Worm (Caenorhabditis elegans) whole organism, L4 larva: ENCODE results near the gene Y77E11A.16.
"Not testable (repeated sequence)": the region's sequence is repeated elsewhere in the genome, so short reads cannot be mapped to it uniquely, and the experiment has no call there.

Experiments
- F26F4.8 ChIP-seq: fragments of 200-800 bp; sonication (Bioruptor generic); conservative IDR thresholded peaks from 2 replicates; pipeline ENCODE4 v1.3.6; 2022; ENCODE audit warnings: missing genetic modification characterization, missing compliant biosample characterization
- F37D6.2 ChIP-seq: sonication (generic microtip); optimal IDR thresholded peaks from 2 replicates; lab custom pipeline; 2016; ENCODE audit warnings: mild to moderate bottlenecking, missing genetic modification characterization, missing compliant biosample characterization
- R02D3.7 ChIP-seq: fragments of 150-350 bp; sonication (generic microtip); optimal IDR thresholded peaks from 3 replicates; lab custom pipeline; 2014; ENCODE audit warnings: missing biosample characterization, missing genetic modification characterization
- Y5F2A.4 ChIP-seq: fragments of 200-800 bp; sonication (Bioruptor generic); optimal IDR thresholded peaks from 2 replicates; lab custom pipeline; 2018; ENCODE audit warnings: mild to moderate bottlenecking, missing genetic modification characterization, missing compliant biosample characterization
- ZK337.2 ChIP-seq: fragments of 200-800 bp; sonication (Bioruptor generic); IDR thresholded peaks from 2 replicates; pipeline ENCODE4 v1.3.6; 2022; ENCODE audit warnings: missing genetic modification reagents, missing genetic modification characterization, missing compliant biosample characterization
- aha-1 ChIP-seq: fragments of 150-350 bp; peaks from one replicate; lab custom pipeline; 2014; ENCODE audit warnings: missing biosample characterization, missing genetic modification characterization
- aly-2 ChIP-seq: sonication (generic microtip); optimal IDR thresholded peaks from 2 replicates; lab custom pipeline; 2018; ENCODE audit warnings: missing biosample characterization, missing genetic modification characterization
- arid-1 ChIP-seq: fragments of 200-800 bp; sonication (Bioruptor generic); conservative IDR thresholded peaks from 2 replicates; pipeline ENCODE4 v1.3.6; 2022; ENCODE audit warnings: missing genetic modification reagents, missing genetic modification characterization, missing compliant biosample characterization
- ceh-20 ChIP-seq: fragments of 200-800 bp; sonication (Bioruptor generic); IDR thresholded peaks from 2 replicates; pipeline ENCODE4 v1.3.6; 2022; ENCODE audit warnings: missing genetic modification reagents, missing genetic modification characterization, missing compliant biosample characterization
- ceh-82 ChIP-seq: sonication (generic microtip); optimal IDR thresholded peaks from 2 replicates; lab custom pipeline; 2017; ENCODE audit warnings: missing biosample characterization, missing genetic modification characterization
- ces-1 ChIP-seq: fragments of 150-350 bp; sonication (generic microtip); optimal IDR thresholded peaks from 4 replicates; lab custom pipeline; 2014; ENCODE audit warnings: missing biosample characterization, missing genetic modification reagents, missing genetic modification characterization
- daf-16 ChIP-seq, 3 experiments: sonication (generic microtip); optimal IDR thresholded peaks; 2 replicates each; lab custom pipeline; 2016 to 2017; ENCODE audit warnings: missing genetic modification characterization in 3 of 3, missing genetic modification reagents in 3 of 3, mild to moderate bottlenecking in 2 of 3, missing compliant biosample characterization in 2 of 3, missing biosample characterization in 1 of 3, moderate library complexity in 1 of 3
- dmd-6 ChIP-seq: fragments of 200-800 bp; sonication (Bioruptor generic); IDR thresholded peaks from 2 replicates; pipeline ENCODE4 v1.3.6; 2022; ENCODE audit warnings: missing genetic modification reagents, missing genetic modification characterization, missing compliant biosample characterization
- dmd-9 ChIP-seq: fragments of 200-800 bp; sonication (Bioruptor generic); IDR thresholded peaks from 2 replicates; pipeline ENCODE4 v1.3.6; 2022; ENCODE audit warnings: missing genetic modification reagents, missing genetic modification characterization, missing compliant biosample characterization
- dpl-1 ChIP-seq: fragments of 150-350 bp; optimal IDR thresholded peaks from 2 replicates; lab custom pipeline; 2014; ENCODE audit warnings: missing biosample characterization, missing genetic modification reagents, missing genetic modification characterization
- egl-43 ChIP-seq: fragments of 200-800 bp; sonication (Bioruptor generic); IDR thresholded peaks from 2 replicates; pipeline ENCODE4 v1.3.6; 2022; ENCODE audit warnings: missing genetic modification reagents, missing genetic modification characterization, missing compliant biosample characterization
- fos-1 ChIP-seq: fragments of 150-350 bp; optimal IDR thresholded peaks from 2 replicates; lab custom pipeline; 2014; ENCODE audit warnings: missing biosample characterization, missing genetic modification characterization
- hlh-11 ChIP-seq: fragments of 200-800 bp; sonication (Bioruptor generic); optimal IDR thresholded peaks from 2 replicates; lab custom pipeline; 2018; ENCODE audit warnings: mild to moderate bottlenecking, missing genetic modification characterization, missing compliant biosample characterization
- hlh-30 ChIP-seq: sonication (generic microtip); optimal IDR thresholded peaks from 2 replicates; lab custom pipeline; 2017; ENCODE audit warnings: antibody characterized with exemption, mild to moderate bottlenecking, missing genetic modification characterization, missing compliant biosample characterization; ENCODE audit not compliant: insufficient read depth
- lin-1 ChIP-seq: fragments of 200-800 bp; sonication (Bioruptor generic); IDR thresholded peaks from 2 replicates; pipeline ENCODE4 v1.3.6; 2022; ENCODE audit warnings: missing genetic modification reagents, missing genetic modification characterization, missing compliant biosample characterization
- lin-15B ChIP-seq: fragments of 150-350 bp; sonication (generic microtip); optimal IDR thresholded peaks from 3 replicates; lab custom pipeline; 2014; ENCODE audit warnings: missing biosample characterization, missing genetic modification characterization
- lin-38 ChIP-seq: fragments of 200-800 bp; sonication (Bioruptor generic); IDR thresholded peaks from 2 replicates; pipeline ENCODE4 v1.3.6; 2022; ENCODE audit warnings: missing genetic modification reagents, missing genetic modification characterization, missing compliant biosample characterization
- lsy-2 ChIP-seq, 2 experiments: fragments of 150-350 bp in 1 of 2; sonication (generic microtip) in 1 of 2; optimal IDR thresholded peaks; 2 replicates each; lab custom pipeline; 2014 to 2017; ENCODE audit warnings: missing biosample characterization in 2 of 2, missing genetic modification characterization in 2 of 2
- madf-5 ChIP-seq, 2 experiments: fragments of 200-800 bp; sonication (Bioruptor generic); IDR thresholded peaks; 2 replicates each; pipeline ENCODE4 v1.3.6; 2022; ENCODE audit warnings: missing compliant biosample characterization in 2 of 2, missing genetic modification characterization in 2 of 2
- mdl-1 ChIP-seq, 2 experiments: fragments of 150-350 bp in 1 of 2; sonication (generic microtip) in 1 of 2; optimal IDR thresholded peaks; 2 replicates each; lab custom pipeline; 2014 to 2017; ENCODE audit warnings: missing biosample characterization in 2 of 2, missing genetic modification characterization in 2 of 2
- mes-2 ChIP-seq: sonication (generic microtip); optimal IDR thresholded peaks from 2 replicates; lab custom pipeline; 2016; ENCODE audit warnings: missing genotype, mild to moderate bottlenecking, missing genetic modification characterization, missing compliant biosample characterization; ENCODE audit not compliant: poor library complexity, severe bottlenecking
- mxl-3 ChIP-seq: fragments of 200-800 bp; sonication (Bioruptor generic); optimal IDR thresholded peaks from 2 replicates; lab custom pipeline; 2018; ENCODE audit warnings: mild to moderate bottlenecking, missing genetic modification characterization, missing compliant biosample characterization
- nhr-28 ChIP-seq: fragments of 150-350 bp; optimal IDR thresholded peaks from 2 replicates; lab custom pipeline; 2014; ENCODE audit warnings: missing biosample characterization, missing genetic modification characterization
- nhr-41 ChIP-seq: fragments of 200-800 bp; sonication (Bioruptor generic); IDR thresholded peaks from 2 replicates; pipeline ENCODE4 v1.3.6; 2022; ENCODE audit warnings: missing genetic modification reagents, missing genetic modification characterization, missing compliant biosample characterization
- nhr-48 ChIP-seq: sonication (generic microtip); optimal IDR thresholded peaks from 2 replicates; lab custom pipeline; 2016; ENCODE audit warnings: mild to moderate bottlenecking, missing genetic modification characterization, missing compliant biosample characterization
- nhr-6 ChIP-seq: fragments of 150-350 bp; optimal IDR thresholded peaks from 2 replicates; lab custom pipeline; 2014; ENCODE audit warnings: missing biosample characterization, missing genetic modification characterization
- nhr-76 ChIP-seq: fragments of 150-350 bp; optimal IDR thresholded peaks from 2 replicates; lab custom pipeline; 2014; ENCODE audit warnings: missing biosample characterization, missing genetic modification characterization
- nhr-77 ChIP-seq: fragments of 150-350 bp; optimal IDR thresholded peaks from 2 replicates; lab custom pipeline; 2014; ENCODE audit warnings: missing biosample characterization, missing genetic modification characterization
- pha-4 ChIP-seq, 2 experiments: fragments of 150-350 bp in 1 of 2; fragments of 200-800 bp in 1 of 2; sonication (Bioruptor generic) in 1 of 2; IDR thresholded peaks in 1 of 2; optimal IDR thresholded peaks in 1 of 2; 2 replicates each; pipeline versions ENCODE4 v1.3.6 to Lab custom; 2014 to 2022; ENCODE audit warnings: missing genetic modification characterization in 2 of 2, missing genetic modification reagents in 2 of 2, missing biosample characterization in 1 of 2, missing compliant biosample characterization in 1 of 2
- pqm-1 ChIP-seq: sonication (generic microtip); optimal IDR thresholded peaks from 2 replicates; lab custom pipeline; 2017; ENCODE audit warnings: missing biosample characterization, missing genetic modification characterization
- rbr-2 ChIP-seq: sonication (generic microtip); optimal IDR thresholded peaks from 2 replicates; lab custom pipeline; 2016; ENCODE audit warnings: missing genotype, missing genetic modification characterization, missing compliant biosample characterization
- sdz-12 ChIP-seq: fragments of 200-800 bp; sonication (Bioruptor generic); optimal IDR thresholded peaks from 2 replicates; lab custom pipeline; 2018; ENCODE audit warnings: mild to moderate bottlenecking, missing genetic modification characterization, missing compliant biosample characterization
- set-16 ChIP-seq: fragments of 200-800 bp; sonication (Bioruptor generic); IDR thresholded peaks from 2 replicates; pipeline ENCODE4 v1.3.6; 2022; ENCODE audit warnings: missing genetic modification reagents, missing genetic modification characterization, missing compliant biosample characterization
- skn-1 ChIP-seq: fragments of 150-350 bp; optimal IDR thresholded peaks from 2 replicates; lab custom pipeline; 2014; ENCODE audit warnings: missing biosample characterization, missing genetic modification characterization
- snpc-4 ChIP-seq: fragments of 150-350 bp; optimal IDR thresholded peaks from 2 replicates; lab custom pipeline; 2014; ENCODE audit warnings: missing biosample characterization, missing genetic modification characterization
- spr-3 ChIP-seq: fragments of 200-800 bp; sonication (Bioruptor generic); optimal IDR thresholded peaks from 2 replicates; lab custom pipeline; 2018; ENCODE audit warnings: mild to moderate bottlenecking, missing genetic modification characterization, missing compliant biosample characterization
- unc-62 ChIP-seq, 3 experiments: fragments of 150-350 bp in 1 of 3; sonication (generic microtip); optimal IDR thresholded peaks in 2 of 3; peaks in 1 of 3; 1 replicate in 1 of 3; 2 replicates in 2 of 3; lab custom pipeline; 2014 to 2017; ENCODE audit warnings: missing biosample characterization in 3 of 3, missing genetic modification characterization in 3 of 3, missing genetic modification reagents in 3 of 3, missing genotype in 1 of 3
- vab-7 ChIP-seq: fragments of 200-800 bp; sonication (Bioruptor generic); IDR thresholded peaks from 2 replicates; pipeline ENCODE4 v1.3.6; 2022; ENCODE audit warnings: missing genetic modification reagents, missing genetic modification characterization, missing compliant biosample characterization

The Y77E11A.16 gene

ce11 chrIV:1448528-1448927, 36.7 kb upstream of the Y77E11A.16 start:
- TF ChIP-seq lin-38 (GFP tag; lab: Robert Waterston, UW) (peak; percentile 48), set-16 (GFP tag; lab: Robert Waterston, UW) (0 out of 2 replicates have a peak, but pooled peaks have one; percentile 29), pha-4 (GFP tag; IDR thresholded peaks at IDR 0.05; lab: Robert Waterston, UW) (peak; percentile 17; the same call in 1 of the 2 replicates)
- not testable (repeated sequence) for TF ChIP-seq pha-4 (tag; optimal IDR thresholded peaks at IDR 0.05; lab: Kevin White, UChicago)

ce11 chrIV:1452480-1452879, 32.7 kb upstream of the Y77E11A.16 start:
- TF ChIP-seq nhr-48 (no peak), vab-7 (no peak), dmd-9 (GFP tag; lab: Robert Waterston, UW) (no peak), lin-15B (tag; lab: Kevin White, UChicago) (no peak), F37D6.2 (no peak), Y5F2A.4 (GFP tag; lab: Kevin White, UChicago) (no peak), aly-2 (tag; lab: Kevin White, UChicago) (no peak), ceh-20 (no peak), unc-62 (GFP tag; optimal IDR thresholded peaks at IDR 0.05 in 1 of 2; lab: Kevin White, UChicago) (peak in 1 of 2 experiments; percentile 69), unc-62 (tag; optimal IDR thresholded peaks at IDR 0.05; lab: Kevin White, UChicago) (no peak), hlh-30 (tag; lab: Kevin White, UChicago) (peak; percentile 59), madf-5 (GFP tag; IDR thresholded peaks at IDR 0.05; lab: Robert Waterston, UW) (no peak), fos-1 (tag; lab: Kevin White, UChicago) (no peak), nhr-41 (no peak), skn-1 (tag; lab: Kevin White, UChicago) (no peak), dpl-1 (no peak), arid-1 (GFP tag; lab: Robert Waterston, UW) (no peak), nhr-77 (tag; lab: Kevin White, UChicago) (no peak), lin-38 (GFP tag; lab: Robert Waterston, UW) (no peak), nhr-76 (tag; lab: Kevin White, UChicago) (no peak), nhr-6 (tag; lab: Kevin White, UChicago) (no peak), snpc-4 (no peak), R02D3.7 (tag; lab: Kevin White, UChicago) (no peak), spr-3 (no peak), egl-43 (GFP tag; lab: Robert Waterston, UW) (no peak), nhr-28 (tag; lab: Kevin White, UChicago) (peak; percentile 59), aha-1 (tag; lab: Kevin White, UChicago) (no peak)

ce11 chrIV:1453451-1453850, 31.8 kb upstream of the Y77E11A.16 start:
- TF ChIP-seq F26F4.8 (GFP tag; lab: Robert Waterston, UW) = no peak
- TF ChIP-seq dmd-6 (GFP tag; lab: Robert Waterston, UW) = peak; percentile 12; the same call in 1 of the 2 replicates
- peak; percentile 61 for TF ChIP-seq nhr-28 (tag; lab: Kevin White, UChicago)
- TF ChIP-seq dmd-9 (GFP tag; lab: Robert Waterston, UW) = no peak

- TF ChIP-seq mxl-3 (GFP tag; lab: Kevin White, UChicago) = peak; percentile 80
- TF ChIP-seq lsy-2 (tag; optimal IDR thresholded peaks at IDR 0.05; lab: Kevin White, UChicago) = peak in 1 of 2 experiments; percentile 53
- no peak for TF ChIP-seq nhr-41
- TF ChIP-seq mes-2 (tag; lab: Kevin White, UChicago) = peak; percentile 60
- TF ChIP-seq spr-3 = no peak
- TF ChIP-seq lin-1 = peak; percentile 28; the same call in 1 of the 2 replicates
- peak; percentile 33 for TF ChIP-seq rbr-2 (tag; lab: Kevin White, UChicago)
- no peak for TF ChIP-seq sdz-12
- peak; percentile 95 for TF ChIP-seq dmd-6 (GFP tag; lab: Robert Waterston, UW)
- peak in 1 of 2 experiments; percentile 99 for TF ChIP-seq unc-62 (GFP tag; optimal IDR thresholded peaks at IDR 0.05 in 1 of 2; lab: Kevin White, UChicago)
- no peak for TF ChIP-seq unc-62 (tag; optimal IDR thresholded peaks at IDR 0.05; lab: Kevin White, UChicago)
- TF ChIP-seq nhr-48 = peak; percentile 80
- TF ChIP-seq nhr-28 (tag; lab: Kevin White, UChicago) = peak; percentile 98
- TF ChIP-seq daf-16 (GFP tag; optimal IDR thresholded peaks at IDR 0.05; lab: Kevin White, UChicago) = peak in 1 of 2 experiments; percentile 22
- TF ChIP-seq daf-16 (tag; optimal IDR thresholded peaks at IDR 0.05; lab: Kevin White, UChicago) = peak; percentile 98
- no peak for TF ChIP-seq ces-1 (GFP tag; lab: Kevin White, UChicago)
- TF ChIP-seq mdl-1 (tag; optimal IDR thresholded peaks at IDR 0.05; lab: Kevin White, UChicago) = peak in 1 of 2 experiments; percentile 74
- TF ChIP-seq ZK337.2 (GFP tag; lab: Robert Waterston, UW) = no peak
- TF ChIP-seq ceh-82 (tag; lab: Kevin White, UChicago) = no peak
- TF ChIP-seq aly-2 (tag; lab: Kevin White, UChicago) = no peak
- TF ChIP-seq hlh-11 = peak; percentile 90
- peak; percentile 17 for TF ChIP-seq pqm-1
- TF ChIP-seq hlh-30 (tag; lab: Kevin White, UChicago) = peak; percentile 86
- TF ChIP-seq lin-38 (GFP tag; lab: Robert Waterston, UW) = peak; percentile 31; the same call in 1 of the 2 replicates
These were observed 31.0 kb upstream of the Y77E11A.16 start for ce11 chrIV:1454194-1454593.
